Fruit fly (Drosophila melanogaster) whole organism, embryonic: ENCODE measurements around the gene CG12182.

Experiments used
- ATbp ChIP-seq: fragments of 200-800 bp; sonication (Bioruptor generic); optimal IDR thresholded peaks from 2 replicates; lab custom pipeline; 2017; ENCODE audit warnings: missing biosample characterization, mild to moderate bottlenecking, missing genetic modification characterization, missing genetic modification reagents
- Adf1 ChIP-seq: fragments of 200-800 bp; sonication (Bioruptor generic); IDR thresholded peaks from 2 replicates; pipeline ENCODE4 v1.3.6; 2022; ENCODE audit warnings: missing biosample characterization, missing genetic modification characterization
- BEAF-32 ChIP-seq: fragments of 200-800 bp; sonication (Bioruptor generic); optimal IDR thresholded peaks from 3 replicates; lab custom pipeline; 2017; ENCODE audit warnings: missing biosample characterization, missing genetic modification characterization, mild to moderate bottlenecking, moderate library complexity, missing genetic modification reagents
- Blimp-1 ChIP-seq: fragments of 200-800 bp; sonication (Bioruptor generic); optimal IDR thresholded peaks from 3 replicates; lab custom pipeline; 2018; ENCODE audit warnings: missing biosample characterization, missing genetic modification characterization, mild to moderate bottlenecking, moderate library complexity, missing genetic modification reagents
- C15 ChIP-seq: fragments of 200-800 bp; sonication (Bioruptor generic); IDR thresholded peaks from 3 replicates; pipeline ENCODE4 v1.3.6; 2022; ENCODE audit warnings: missing biosample characterization, missing genetic modification characterization
- CG10431 ChIP-seq: fragments of 200-800 bp; sonication (Bioruptor generic); optimal IDR thresholded peaks from 3 replicates; lab custom pipeline; 2018; ENCODE audit warnings: missing biosample characterization, mild to moderate bottlenecking, missing genetic modification characterization
- CG11504 ChIP-seq: fragments of 200-800 bp; sonication (Bioruptor generic); optimal IDR thresholded peaks from 3 replicates; lab custom pipeline; 2019; ENCODE audit warnings: missing biosample characterization, mild to moderate bottlenecking, missing genetic modification characterization, moderate library complexity
- CG14710 ChIP-seq: fragments of 200-800 bp; sonication (Bioruptor generic); optimal IDR thresholded peaks from 3 replicates; lab custom pipeline; 2019; ENCODE audit warnings: missing biosample characterization, mild to moderate bottlenecking, missing genetic modification characterization, moderate library complexity
- CG1603 ChIP-seq: fragments of 200-800 bp; sonication (Bioruptor generic); optimal IDR thresholded peaks from 2 replicates; lab custom pipeline; 2019; ENCODE audit warnings: missing biosample characterization, mild to moderate bottlenecking, missing genetic modification characterization, moderate library complexity
- CG18011 ChIP-seq: fragments of 200-800 bp; sonication (Bioruptor generic); optimal IDR thresholded peaks from 2 replicates; lab custom pipeline; 2017; ENCODE audit warnings: missing biosample characterization, missing genetic modification characterization, mild to moderate bottlenecking, moderate library complexity, missing genotype
- CG18764 ChIP-seq: fragments of 200-800 bp; sonication (Bioruptor generic); optimal IDR thresholded peaks from 3 replicates; lab custom pipeline; 2016; ENCODE audit warnings: missing biosample characterization, missing genetic modification characterization
- CG2120 ChIP-seq: fragments of 200-800 bp; sonication (Bioruptor generic); optimal IDR thresholded peaks from 3 replicates; lab custom pipeline; 2016; ENCODE audit warnings: missing biosample characterization, missing genetic modification characterization
- CG30431 ChIP-seq: fragments of 200-800 bp; sonication (Bioruptor generic); optimal IDR thresholded peaks from 2 replicates; lab custom pipeline; 2017; ENCODE audit warnings: missing biosample characterization, missing genetic modification characterization
- CG7271 ChIP-seq: fragments of 200-800 bp; sonication (Bioruptor generic); optimal IDR thresholded peaks from 2 replicates; lab custom pipeline; 2018; ENCODE audit warnings: missing biosample characterization, mild to moderate bottlenecking, missing genetic modification characterization, moderate library complexity
- CG8924 ChIP-seq: fragments of 200-800 bp; optimal IDR thresholded peaks from 3 replicates; lab custom pipeline; 2019; ENCODE audit warnings: missing biosample characterization, mild to moderate bottlenecking, missing genetic modification characterization, moderate library complexity
- CTCF ChIP-seq: fragments of 200-800 bp; sonication (Bioruptor generic); optimal IDR thresholded peaks from 2 replicates; lab custom pipeline; 2017; ENCODE audit warnings: missing biosample characterization, mild to moderate bottlenecking, missing genetic modification characterization, moderate library complexity
- CoRest ChIP-seq: fragments of 200-800 bp; sonication (Bioruptor generic); optimal IDR thresholded peaks from 3 replicates; lab custom pipeline; 2018; ENCODE audit warnings: missing biosample characterization, mild to moderate bottlenecking, missing genetic modification characterization, moderate library complexity
- D ChIP-seq, 2 experiments: fragments of 200-800 bp in 1 of 2; fragments of >200 bp in 1 of 2; sonication (Bioruptor generic) in 1 of 2; optimal IDR thresholded peaks; 2 replicates in 1 of 2; 3 replicates in 1 of 2; lab custom pipeline; 2017; ENCODE audit warnings: mild to moderate bottlenecking in 1 of 2, missing biosample characterization in 1 of 2, missing genetic modification characterization in 1 of 2, missing genetic modification reagents in 1 of 2
- D19B ChIP-seq: fragments of 200-800 bp; sonication (Bioruptor generic); optimal IDR thresholded peaks from 2 replicates; lab custom pipeline; 2017; ENCODE audit warnings: missing biosample characterization, mild to moderate bottlenecking, missing genetic modification characterization
- Dref ChIP-seq: fragments of 200-800 bp; sonication (Bioruptor generic); IDR thresholded peaks from 2 replicates; pipeline ENCODE4 v1.3.6; 2022; ENCODE audit warnings: missing biosample characterization, missing genetic modification characterization
- GATAe ChIP-seq: fragments of 200-800 bp; sonication (Bioruptor generic); conservative IDR thresholded peaks from 2 replicates; pipeline ENCODE4 v1.3.6; 2022; ENCODE audit warnings: missing biosample characterization, missing genetic modification characterization
- HmgD ChIP-seq: fragments of 200-800 bp; sonication (Bioruptor generic); optimal IDR thresholded peaks from 3 replicates; lab custom pipeline; 2016; ENCODE audit warnings: missing biosample characterization, missing genetic modification characterization
- Hmr ChIP-seq: fragments of 200-800 bp; sonication (Bioruptor generic); optimal IDR thresholded peaks from 3 replicates; lab custom pipeline; 2017; ENCODE audit warnings: mild to moderate bottlenecking, missing biosample characterization, missing genetic modification reagents, missing genetic modification characterization
- Hsf ChIP-seq: fragments of 200-800 bp; sonication (Bioruptor generic); optimal IDR thresholded peaks from 3 replicates; lab custom pipeline; 2016; ENCODE audit warnings: missing biosample characterization, missing genetic modification characterization
- MESR4 ChIP-seq: fragments of 200-800 bp; sonication (Bioruptor generic); optimal IDR thresholded peaks from 2 replicates; lab custom pipeline; 2018; ENCODE audit warnings: missing biosample characterization, mild to moderate bottlenecking, missing genetic modification characterization, moderate library complexity
- Max ChIP-seq: fragments of 200-800 bp; sonication (Bioruptor generic); optimal IDR thresholded peaks from 2 replicates; lab custom pipeline; 2016; ENCODE audit warnings: missing biosample characterization, mild to moderate bottlenecking, missing genetic modification characterization
- Med ChIP-seq: fragments of 200-800 bp; sonication (Bioruptor generic); peaks from one replicate; lab custom pipeline; 2016; ENCODE audit warnings: missing biosample characterization, missing genetic modification characterization, mild to moderate bottlenecking, inconsistent platforms, moderate library complexity
- NK7.1 ChIP-seq: fragments of 200-800 bp; sonication (Bioruptor generic); optimal IDR thresholded peaks from 3 replicates; lab custom pipeline; 2016; ENCODE audit warnings: missing biosample characterization, missing genetic modification characterization
- Xbp1 ChIP-seq: fragments of 200-800 bp; sonication (Bioruptor generic); optimal IDR thresholded peaks from 3 replicates; lab custom pipeline; 2016; ENCODE audit warnings: missing biosample characterization, mild to moderate bottlenecking, missing genetic modification characterization
- cg ChIP-seq: fragments of 200-800 bp; sonication (Bioruptor generic); optimal IDR thresholded peaks from 3 replicates; lab custom pipeline; 2019; ENCODE audit warnings: missing biosample characterization, mild to moderate bottlenecking, missing genetic modification characterization, moderate library complexity
- en ChIP-seq: fragments of 200-800 bp; sonication (Bioruptor generic); optimal IDR thresholded peaks from 2 replicates; lab custom pipeline; 2016; ENCODE audit warnings: missing biosample characterization, missing genetic modification characterization
- exex ChIP-seq: fragments of 200-800 bp; sonication (Bioruptor generic); optimal IDR thresholded peaks from 4 replicates; lab custom pipeline; 2018; ENCODE audit warnings: missing biosample characterization, mild to moderate bottlenecking, missing genetic modification characterization, moderate library complexity
- gce ChIP-seq: fragments of 200-800 bp; sonication (Bioruptor generic); IDR thresholded peaks from 3 replicates; pipeline ENCODE4 v1.3.6; 2022; ENCODE audit warnings: missing biosample characterization, missing genetic modification characterization
- kni ChIP-seq: fragments of 200-800 bp; sonication (Bioruptor generic); optimal IDR thresholded peaks from 3 replicates; lab custom pipeline; 2017; ENCODE audit warnings: mild to moderate bottlenecking, missing biosample characterization, missing genetic modification reagents, missing genetic modification characterization
- lab ChIP-seq: fragments of 200-800 bp; sonication (Bioruptor generic); optimal IDR thresholded peaks from 3 replicates; lab custom pipeline; 2017; ENCODE audit warnings: missing biosample characterization, missing genetic modification characterization, mild to moderate bottlenecking, moderate library complexity, missing genetic modification reagents
- pan ChIP-seq, 4 experiments: fragments of >200 bp in 3 of 4; fragments of 200-800 bp in 1 of 4; sonication (Bioruptor generic) in 1 of 4; optimal IDR thresholded peaks in 3 of 4; IDR thresholded peaks in 1 of 4; 2 replicates each; pipeline versions ENCODE4 v1.3.6 to Lab custom; 2017 to 2022; ENCODE audit warnings: missing biosample characterization in 2 of 4, missing genetic modification characterization in 2 of 4, mixed read lengths in 1 of 4
- pfk ChIP-seq: fragments of 200-800 bp; sonication (Bioruptor generic); optimal IDR thresholded peaks from 2 replicates; lab custom pipeline; 2018; ENCODE audit warnings: missing biosample characterization, mild to moderate bottlenecking, missing genetic modification characterization, moderate library complexity
- phol ChIP-seq: fragments of 200-800 bp; sonication (Bioruptor generic); optimal IDR thresholded peaks from 3 replicates; lab custom pipeline; 2018; ENCODE audit warnings: missing biosample characterization, mild to moderate bottlenecking, missing genetic modification characterization, moderate library complexity
- pzg ChIP-seq: fragments of 200-800 bp; sonication (Bioruptor generic); optimal IDR thresholded peaks from 3 replicates; lab custom pipeline; 2018; ENCODE audit warnings: missing biosample characterization, mild to moderate bottlenecking, missing genetic modification characterization, moderate library complexity
- rib ChIP-seq: fragments of 200-800 bp; sonication (Bioruptor generic); IDR thresholded peaks from 2 replicates; pipeline ENCODE4 v1.3.6; 2022; ENCODE audit warnings: missing biosample characterization, missing genetic modification characterization
- shn ChIP-seq: fragments of 200-800 bp; sonication (Bioruptor generic); optimal IDR thresholded peaks from 3 replicates; lab custom pipeline; 2016; ENCODE audit warnings: missing biosample characterization, missing genetic modification characterization
- sim ChIP-seq: fragments of 200-800 bp; sonication (Bioruptor generic); IDR thresholded peaks from 2 replicates; pipeline ENCODE4 v1.3.6; 2022; ENCODE audit warnings: missing biosample characterization, missing genetic modification characterization
- sob ChIP-seq: fragments of 200-800 bp; sonication (Bioruptor generic); IDR thresholded peaks from 2 replicates; pipeline ENCODE4 v1.3.6; 2022; ENCODE audit warnings: missing biosample characterization, missing genetic modification characterization
- tgo ChIP-seq: fragments of 200-800 bp; sonication (Bioruptor generic); IDR thresholded peaks from 3 replicates; pipeline ENCODE4 v1.3.6; 2022; ENCODE audit warnings: missing biosample characterization, missing genetic modification characterization
- unc-4 ChIP-seq: fragments of 200-800 bp; sonication (Bioruptor generic); IDR thresholded peaks from 2 replicates; pipeline ENCODE4 v1.3.6; 2022; ENCODE audit warnings: missing biosample characterization, missing genetic modification characterization; ENCODE audit not compliant: partially characterized antibody
- yki ChIP-seq: fragments of >200 bp; optimal IDR thresholded peaks from 3 replicates; lab custom pipeline; 2018
- zen ChIP-seq: fragments of 200-800 bp; sonication (Bioruptor generic); optimal IDR thresholded peaks from 3 replicates; lab custom pipeline; 2018; ENCODE audit warnings: missing biosample characterization, mild to moderate bottlenecking, missing genetic modification characterization, moderate library complexity
- zfh2 ChIP-seq: fragments of 200-800 bp; sonication (Bioruptor generic); optimal IDR thresholded peaks from 2 replicates; lab custom pipeline; 2016; ENCODE audit warnings: missing biosample characterization, missing genetic modification characterization

CG12182 gene

dm6 chr3L:2582753-2583536 is 16.4 kb downstream of the CG12182 start (continued):
- TF ChIP-seq cg (no peak), CG30431 (GFP tag; lab: Kevin White, UChicago) (peak; percentile 59), zen (peak; percentile 65), rib (GFP tag; lab: Robert Waterston, UW) (no peak), en (GFP tag; lab: Kevin White, UChicago) (peak; percentile 65), tgo (GFP tag; lab: Robert Waterston, UW) (peak; percentile 87), Adf1 (GFP tag; lab: Robert Waterston, UW) (no peak), C15 (GFP tag; lab: Robert Waterston, UW) (peak; percentile 60; the same call in 1 of the 3 replicates), kni (GFP tag; lab: Kevin White, UChicago) (peak; percentile 38), ATbp (GFP tag; lab: Kevin White, UChicago) (peak; percentile 87), D (optimal IDR thresholded peaks at IDR 0.05; lab: Kevin White, UChicago) (no peak), D (GFP tag; optimal IDR thresholded peaks at IDR 0.05; lab: Kevin White, UChicago) (peak; percentile 86), Blimp-1 (GFP tag; lab: Kevin White, UChicago) (peak; percentile 91), sob (GFP tag; lab: Robert Waterston, UW) (peak; percentile 76), shn (peak; percentile 70), BEAF-32 (no peak), Xbp1 (peak; percentile 85), D19B (GFP tag; lab: Kevin White, UChicago) (no peak), Max (GFP tag; lab: Kevin White, UChicago) (peak; percentile 69), lab (GFP tag; lab: Kevin White, UChicago) (peak; percentile 78), pan (optimal IDR thresholded peaks at IDR 0.05; lab: Kevin White, UChicago) (no peak), pan (GFP tag; optimal IDR thresholded peaks at IDR 0.05 in 1 of 2, IDR thresholded peaks at IDR 0.05 in 1 of 2) (peak in 1 of 2 experiments; percentile 91), unc-4 (GFP tag; lab: Robert Waterston, UW) (no peak), zfh2 (GFP tag; lab: Kevin White, UChicago) (no peak), CG2120 (GFP tag; lab: Kevin White, UChicago) (peak; percentile 8), CG11504 (tag; lab: Kevin White, UChicago) (peak; percentile 90), phol (tag; lab: Kevin White, UChicago) (peak; percentile 90), CG7271 (tag; lab: Kevin White, UChicago) (no peak), NK7.1 (GFP tag; lab: Kevin White, UChicago) (peak; percentile 42), GATAe (no peak), yki (lab: Kevin White, UChicago) (no peak), MESR4 (GFP tag; lab: Kevin White, UChicago) (peak; percentile 14), Med (GFP tag; lab: Kevin White, UChicago) (peak; percentile 95), exex (peak; percentile 3), CG8924 (tag; lab: Kevin White, UChicago) (peak; percentile 81), sim (GFP tag; lab: Robert Waterston, UW) (peak; percentile 72), CG18764 (peak; percentile 78), CTCF (GFP tag; lab: Kevin White, UChicago) (peak; percentile 46), HmgD (GFP tag; lab: Kevin White, UChicago) (no peak), Dref (GFP tag; lab: Robert Waterston, UW) (no peak), pfk (GFP tag; lab: Kevin White, UChicago) (no peak), CG10431 (GFP tag; lab: Kevin White, UChicago) (peak; percentile 59), CG1603 (tag; lab: Kevin White, UChicago) (peak; percentile 84), gce (peak; percentile 76), Hmr (peak; percentile 6), CG14710 (tag; lab: Kevin White, UChicago) (peak; percentile 83), CoRest (tag; lab: Kevin White, UChicago) (peak; percentile 75), CG18011 (no peak), Hsf (GFP tag; lab: Kevin White, UChicago) (peak; percentile 81), pzg (GFP tag; lab: Kevin White, UChicago) (no peak)
